Worm (Caenorhabditis elegans) whole organism, mixed stage, embryonic: ENCODE data around the gene B0281.6.
A peak's percentile ranks its signal among the peaks of the same experiment; 100 is the strongest.

ENCODE experiments used
- M03D4.4 ChIP-seq: sonication (generic microtip); optimal IDR thresholded peaks from 2 replicates; lab custom pipeline; 2017; ENCODE audit warnings: mild to moderate bottlenecking, missing genetic modification characterization, missing compliant biosample characterization
- bed-3 ChIP-seq: fragments of 200-800 bp; sonication (Bioruptor generic); optimal IDR thresholded peaks from 3 replicates; lab custom pipeline; 2018; ENCODE audit warnings: mild to moderate bottlenecking, missing genetic modification characterization, moderate library complexity, missing compliant biosample characterization
- blmp-1 ChIP-seq: fragments of 150-350 bp; optimal IDR thresholded peaks from 2 replicates; lab custom pipeline; 2014; ENCODE audit warnings: missing biosample characterization, missing genetic modification characterization
- ceh-39 ChIP-seq: fragments of 150-350 bp; optimal IDR thresholded peaks from 2 replicates; lab custom pipeline; 2014; ENCODE audit warnings: missing biosample characterization, missing genetic modification characterization
- ceh-43 ChIP-seq: fragments of 200-800 bp; sonication (Bioruptor generic); optimal IDR thresholded peaks from 2 replicates; lab custom pipeline; 2018; ENCODE audit warnings: mild to moderate bottlenecking, missing genetic modification characterization, moderate library complexity, missing compliant biosample characterization
- ceh-83 ChIP-seq: fragments of 200-800 bp; sonication (Bioruptor generic); optimal IDR thresholded peaks from 2 replicates; lab custom pipeline; 2018; ENCODE audit warnings: mild to moderate bottlenecking, missing genetic modification characterization, missing compliant biosample characterization
- ces-1 ChIP-seq: fragments of 150-350 bp; optimal IDR thresholded peaks from 2 replicates; lab custom pipeline; 2014; ENCODE audit warnings: missing biosample characterization, missing genetic modification reagents, missing genetic modification characterization
- cnd-1 ChIP-seq: fragments of 200-800 bp; sonication (Bioruptor generic); optimal IDR thresholded peaks from 2 replicates; lab custom pipeline; 2018; ENCODE audit warnings: mild to moderate bottlenecking, missing genetic modification characterization, missing compliant biosample characterization
- elt-1 ChIP-seq: sonication (generic microtip); optimal IDR thresholded peaks from 2 replicates; lab custom pipeline; 2017; ENCODE audit warnings: missing genetic modification characterization, mild to moderate bottlenecking, missing compliant biosample characterization, antibody characterized with exemption, moderate library complexity, borderline replicate concordance; ENCODE audit not compliant: insufficient read depth
- elt-3 ChIP-seq: fragments of 150-350 bp; optimal IDR thresholded peaks from 2 replicates; lab custom pipeline; 2014; ENCODE audit warnings: missing biosample characterization, missing genetic modification characterization
- flh-1 ChIP-seq: fragments of 200-800 bp; sonication (Bioruptor generic); optimal IDR thresholded peaks from 2 replicates; lab custom pipeline; 2018; ENCODE audit warnings: mild to moderate bottlenecking, missing genetic modification characterization, moderate library complexity, missing compliant biosample characterization
- ham-2 ChIP-seq: fragments of 200-800 bp; sonication (Bioruptor generic); optimal IDR thresholded peaks from 2 replicates; lab custom pipeline; 2018; ENCODE audit warnings: mild to moderate bottlenecking, missing genetic modification characterization, missing compliant biosample characterization
- hlh-1 ChIP-seq: fragments of 150-350 bp; optimal IDR thresholded peaks from 2 replicates; lab custom pipeline; 2014; ENCODE audit warnings: missing biosample characterization, missing genetic modification reagents, missing genetic modification characterization
- lin-13 ChIP-seq: fragments of 150-350 bp; optimal IDR thresholded peaks from 2 replicates; lab custom pipeline; 2014; ENCODE audit warnings: missing biosample characterization, missing genetic modification characterization
- lin-32 ChIP-seq: fragments of 200-800 bp; sonication (Bioruptor generic); optimal IDR thresholded peaks from 2 replicates; lab custom pipeline; 2018; ENCODE audit warnings: mild to moderate bottlenecking, missing genetic modification characterization, missing compliant biosample characterization
- lsy-2 ChIP-seq: fragments of 150-350 bp; optimal IDR thresholded peaks from 2 replicates; lab custom pipeline; 2014; ENCODE audit warnings: missing biosample characterization, missing genetic modification characterization
- mep-1 ChIP-seq: fragments of 150-350 bp; optimal IDR thresholded peaks from 2 replicates; lab custom pipeline; 2017; ENCODE audit warnings: missing biosample characterization, missing genetic modification reagents, missing genetic modification characterization, inconsistent platforms
- mls-2 ChIP-seq: sonication (generic microtip); optimal IDR thresholded peaks from 2 replicates; lab custom pipeline; 2016; ENCODE audit warnings: mild to moderate bottlenecking, missing genetic modification characterization, moderate library complexity, missing compliant biosample characterization
- nhr-12 ChIP-seq: fragments of 150-350 bp; optimal IDR thresholded peaks from 2 replicates; lab custom pipeline; 2014; ENCODE audit warnings: missing biosample characterization, missing genetic modification characterization
- nhr-2 ChIP-seq: fragments of 150-350 bp; optimal IDR thresholded peaks from 2 replicates; lab custom pipeline; 2014; ENCODE audit warnings: missing biosample characterization, missing genetic modification characterization
- nhr-237 ChIP-seq: fragments of 150-350 bp; optimal IDR thresholded peaks from 2 replicates; lab custom pipeline; 2014; ENCODE audit warnings: missing biosample characterization, missing genetic modification characterization
- nhr-28 ChIP-seq: fragments of 150-350 bp; optimal IDR thresholded peaks from 2 replicates; lab custom pipeline; 2014; ENCODE audit warnings: missing biosample characterization, missing genetic modification characterization
- nhr-76 ChIP-seq: sonication (generic microtip); optimal IDR thresholded peaks from 2 replicates; lab custom pipeline; 2017; ENCODE audit warnings: missing biosample characterization, missing genetic modification characterization
- snpc-4 ChIP-seq: fragments of 150-350 bp; optimal IDR thresholded peaks from 2 replicates; lab custom pipeline; 2014; ENCODE audit warnings: missing biosample characterization, missing genetic modification characterization
- sptf-1 ChIP-seq: sonication (generic microtip); optimal IDR thresholded peaks from 2 replicates; lab custom pipeline; 2017; ENCODE audit warnings: mild to moderate bottlenecking, missing genetic modification characterization, moderate library complexity, missing compliant biosample characterization
- unc-120 ChIP-seq: sonication (generic microtip); optimal IDR thresholded peaks from 2 replicates; lab custom pipeline; 2017; ENCODE audit warnings: missing genetic modification characterization, missing compliant biosample characterization; ENCODE audit not compliant: poor library complexity, severe bottlenecking
- unc-39 ChIP-seq: fragments of 150-350 bp; optimal IDR thresholded peaks from 2 replicates; lab custom pipeline; 2014; ENCODE audit warnings: missing biosample characterization, missing genetic modification characterization
- unc-62 ChIP-seq: fragments of 150-350 bp; optimal IDR thresholded peaks from 2 replicates; lab custom pipeline; 2014; ENCODE audit warnings: missing biosample characterization, missing genetic modification reagents, missing genetic modification characterization
- zip-8 ChIP-seq: fragments of 150-350 bp; optimal IDR thresholded peaks from 2 replicates; lab custom pipeline; 2014; ENCODE audit warnings: missing biosample characterization, missing genetic modification characterization
- ztf-11 ChIP-seq: fragments of 150-350 bp; optimal IDR thresholded peaks from 2 replicates; lab custom pipeline; 2014; ENCODE audit warnings: missing biosample characterization, missing genetic modification characterization

The B0281.6 gene

DNA sequence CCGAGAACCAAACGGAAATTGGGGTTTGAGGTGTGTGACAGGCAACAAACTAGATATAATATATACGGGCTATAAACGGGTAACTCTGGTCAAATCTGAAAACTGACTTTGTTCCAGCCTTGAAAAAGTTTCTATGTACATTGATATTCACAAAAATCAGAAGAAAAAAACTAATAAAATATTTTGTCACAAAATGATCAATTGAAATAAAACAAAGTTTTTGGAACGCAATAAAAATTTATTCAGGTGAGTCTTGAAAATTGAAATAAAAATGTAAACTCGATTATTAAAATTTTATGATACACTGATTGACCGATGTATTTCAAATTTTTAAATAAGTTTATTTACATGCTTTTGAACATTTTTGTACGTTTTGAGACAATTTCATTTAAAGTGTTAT, at the start of gene B0281.6:
Gene B0281.6 (minus strand): TSS at position 101 of the 400 bp plus-strand sequence.
- no peak for TF ChIP-seq bed-3 (GFP tag; lab: Kevin White, UChicago)

DNA sequence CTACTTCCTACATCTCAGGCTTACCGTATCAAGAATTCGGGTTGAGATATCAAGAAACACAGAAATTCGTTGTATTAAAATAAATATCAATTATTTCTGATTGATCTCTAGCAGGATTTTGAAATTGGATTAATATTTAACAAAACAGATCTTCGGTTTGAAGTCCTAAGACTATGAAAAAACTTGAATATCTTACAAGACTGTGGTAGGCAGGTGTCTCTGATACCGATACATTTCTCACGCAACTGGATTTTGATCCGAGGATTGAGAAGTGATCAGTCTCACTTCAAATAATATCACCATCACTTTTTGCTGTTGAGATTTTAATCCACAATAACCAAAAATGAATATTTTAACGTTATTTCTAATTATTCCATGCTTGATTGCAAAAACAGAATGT, 44.4 kb upstream of the B0281.6 start, which contains the start of gene F43C11.4:
Gene F43C11.4 (plus strand): TSS at position 301 of the 400 bp plus-strand sequence.
- TF ChIP-seq ces-1 (no peak), snpc-4 (tag; lab: Kevin White, UChicago) (no peak), ceh-43 (GFP tag; lab: Kevin White, UChicago) (no peak), unc-39 (tag; lab: Kevin White, UChicago) (no peak), nhr-2 (tag; lab: Kevin White, UChicago) (no peak), mls-2 (tag; lab: Kevin White, UChicago) (no peak), M03D4.4 (no peak), cnd-1 (tag; lab: Kevin White, UChicago) (no peak), nhr-28 (tag; lab: Kevin White, UChicago) (no peak), sptf-1 (no peak), nhr-76 (no peak), zip-8 (tag; lab: Kevin White, UChicago) (no peak)

- TF ChIP-seq flh-1 (GFP tag; lab: Kevin White, UChicago) (no peak), lin-13 (tag; lab: Kevin White, UChicago) (peak; percentile 41), unc-39 (tag; lab: Kevin White, UChicago) (no peak), hlh-1 (tag; lab: Kevin White, UChicago) (peak; percentile 13), zip-8 (tag; lab: Kevin White, UChicago) (no peak), ceh-83 (GFP tag; lab: Kevin White, UChicago) (no peak), elt-3 (tag; lab: Kevin White, UChicago) (no peak), unc-120 (tag; lab: Kevin White, UChicago) (no peak), lin-32 (GFP tag; lab: Kevin White, UChicago) (no peak), ztf-11 (tag; lab: Kevin White, UChicago) (no peak), lsy-2 (tag; lab: Kevin White, UChicago) (peak; percentile 20), ceh-39 (peak; percentile 26), nhr-237 (no peak), elt-1 (tag; lab: Kevin White, UChicago) (no peak), nhr-12 (no peak), mep-1 (tag; lab: Kevin White, UChicago) (peak; percentile 8), snpc-4 (tag; lab: Kevin White, UChicago) (no peak), blmp-1 (tag; lab: Kevin White, UChicago) (no peak), nhr-2 (tag; lab: Kevin White, UChicago) (no peak)
Observed at ce11 chrII:2342004-2342479, 39.8 kb upstream of the B0281.6 start, which contains the start of gene F43C11.6. Gene F43C11.6, plus strand, starts transcription at chrII:2342429.

- TF ChIP-seq mls-2 (tag; lab: Kevin White, UChicago) (no peak), M03D4.4 (no peak), nhr-12 (no peak), lin-13 (tag; lab: Kevin White, UChicago) (no peak), cnd-1 (tag; lab: Kevin White, UChicago) (no peak)
Observed at ce11 chrII:2341515-2341914, 39.3 kb upstream of the B0281.6 start, which contains the start of gene enri-1. Gene enri-1, minus strand, starts transcription at chrII:2341615.

DNA sequence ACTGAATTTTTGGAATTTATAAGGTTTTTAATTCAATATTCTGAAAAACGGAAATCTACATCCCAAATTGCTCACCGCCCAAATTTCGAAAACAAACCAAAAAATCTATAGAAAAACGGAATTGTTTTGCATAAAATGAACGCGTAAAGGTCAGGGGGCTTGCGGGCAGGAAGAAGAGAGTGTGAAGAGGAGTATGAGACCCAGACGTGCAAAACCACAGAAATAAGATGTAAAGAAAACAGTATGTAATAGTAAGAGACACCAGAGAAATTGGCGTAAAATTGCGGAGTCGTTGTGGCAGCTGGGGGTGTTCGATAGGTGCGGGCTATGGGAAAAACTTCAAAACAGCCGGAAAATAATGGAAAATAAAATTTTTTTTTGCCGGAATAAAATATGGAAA, 38.7 kb upstream of the B0281.6 start:
- TF ChIP-seq mls-2 (tag; lab: Kevin White, UChicago) (no peak), mep-1 (tag; lab: Kevin White, UChicago) (no peak), unc-62 (GFP tag; lab: Kevin White, UChicago) (no peak), ces-1 (peak; percentile 26), hlh-1 (tag; lab: Kevin White, UChicago) (peak; percentile 37), ceh-83 (GFP tag; lab: Kevin White, UChicago) (no peak), unc-120 (tag; lab: Kevin White, UChicago) (no peak)

DNA sequence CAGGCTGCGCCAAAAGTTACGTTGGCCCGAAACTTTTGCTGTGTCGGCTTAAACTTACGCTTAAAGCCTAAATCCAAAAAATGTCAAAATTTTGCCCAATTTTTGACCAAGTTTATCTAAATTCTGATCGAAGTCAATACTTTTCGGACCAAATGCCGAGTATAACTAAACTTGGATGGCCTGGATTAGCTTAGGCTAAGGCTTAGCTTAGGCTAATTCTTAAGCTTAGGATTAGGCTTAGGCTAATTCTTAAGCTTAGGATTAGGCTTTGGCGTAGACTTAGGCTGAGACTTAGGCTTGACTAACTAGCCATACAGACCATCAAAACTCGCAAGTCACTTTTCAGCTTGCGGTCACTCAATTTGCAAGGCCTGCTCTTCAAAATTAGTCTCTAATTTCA, 33.9 kb upstream of the B0281.6 start:
- TF ChIP-seq blmp-1 (tag; lab: Kevin White, UChicago) = no peak
- no peak for TF ChIP-seq sptf-1
- no peak for TF ChIP-seq snpc-4 (tag; lab: Kevin White, UChicago)
- TF ChIP-seq ham-2 (GFP tag; lab: Kevin White, UChicago) = peak; percentile 12
- no peak for TF ChIP-seq nhr-12
- TF ChIP-seq nhr-76 = no peak
